Worm (Caenorhabditis elegans) whole organism, L1 larva: ENCODE data around the gene F23F12.13.

Experiments
- C16A3.4 ChIP-seq: fragments of 150-350 bp; optimal IDR thresholded peaks from 2 replicates; lab custom pipeline; 2014; ENCODE audit warnings: missing biosample characterization, missing genetic modification characterization
- Y116A8C.19 ChIP-seq: sonication (generic microtip); optimal IDR thresholded peaks from 2 replicates; lab custom pipeline; 2016; ENCODE audit warnings: missing compliant biosample characterization, missing genetic modification characterization, borderline replicate concordance
- aha-1 ChIP-seq: fragments of 150-350 bp; optimal IDR thresholded peaks from 2 replicates; lab custom pipeline; 2014; ENCODE audit warnings: missing biosample characterization, missing genetic modification characterization
- aly-2 ChIP-seq: fragments of 150-350 bp; optimal IDR thresholded peaks from 2 replicates; lab custom pipeline; 2014; ENCODE audit warnings: missing biosample characterization, missing genetic modification characterization
- ama-1 ChIP-seq: fragments of 150-350 bp; optimal IDR thresholded peaks from 2 replicates; lab custom pipeline; 2014
- blmp-1 ChIP-seq: fragments of 150-350 bp; optimal IDR thresholded peaks from 2 replicates; lab custom pipeline; 2014; ENCODE audit warnings: missing biosample characterization, missing genetic modification characterization
- ceh-90 ChIP-seq: sonication (generic microtip); optimal IDR thresholded peaks from 2 replicates; lab custom pipeline; 2016; ENCODE audit warnings: missing genetic modification characterization, missing compliant biosample characterization
- ces-1 ChIP-seq: fragments of 150-350 bp; optimal IDR thresholded peaks from 2 replicates; lab custom pipeline; 2014; ENCODE audit warnings: missing biosample characterization, missing genetic modification reagents, missing genetic modification characterization
- dpl-1 ChIP-seq, 3 experiments: fragments of 150-350 bp in 2 of 3; sonication (generic microtip) in 1 of 3; optimal IDR thresholded peaks; 2 replicates each; lab custom pipeline; 2014 to 2017; ENCODE audit warnings: missing biosample characterization in 3 of 3, missing genetic modification characterization in 3 of 3, missing genetic modification reagents in 3 of 3
- efl-1 ChIP-seq, 4 experiments: fragments of 150-350 bp; optimal IDR thresholded peaks in 3 of 4; peaks in 1 of 4; 1 replicate in 1 of 4; 2 replicates in 3 of 4; lab custom pipeline; 2014; ENCODE audit warnings: missing biosample characterization in 2 of 4, missing genetic modification characterization in 2 of 4, missing genetic modification reagents in 2 of 4
- efl-3 ChIP-seq: fragments of 200-800 bp; sonication (Bioruptor generic); optimal IDR thresholded peaks from 2 replicates; lab custom pipeline; 2018; ENCODE audit warnings: mild to moderate bottlenecking, missing genetic modification characterization, missing compliant biosample characterization
- egl-13 ChIP-seq: sonication (generic microtip); optimal IDR thresholded peaks from 2 replicates; lab custom pipeline; 2016; ENCODE audit warnings: missing genotype, missing genetic modification reagents, missing genetic modification characterization, missing compliant biosample characterization
- elt-2 ChIP-seq: sonication (generic microtip); optimal IDR thresholded peaks from 2 replicates; lab custom pipeline; 2016; ENCODE audit warnings: missing genetic modification characterization, mild to moderate bottlenecking, inconsistent platforms, missing compliant biosample characterization, missing genetic modification reagents
- elt-3 ChIP-seq, 6 experiments: fragments of 150-350 bp in 1 of 6; sonication (generic microtip); optimal IDR thresholded peaks; 2 replicates each; lab custom pipeline; 2017 to 2018; ENCODE audit warnings: missing biosample characterization in 6 of 6, missing genetic modification characterization in 6 of 6, inconsistent platforms in 1 of 6
- ets-5 ChIP-seq: fragments of 200-800 bp; sonication (Bioruptor generic); IDR thresholded peaks from 2 replicates; pipeline ENCODE4 v1.3.6; 2022; ENCODE audit warnings: missing genetic modification characterization, missing compliant biosample characterization
- fkh-10 ChIP-seq: sonication (generic microtip); optimal IDR thresholded peaks from 2 replicates; lab custom pipeline; 2017; ENCODE audit warnings: missing biosample characterization, missing genetic modification reagents, missing genetic modification characterization
- fkh-4 ChIP-seq: sonication (generic microtip); optimal IDR thresholded peaks from 2 replicates; lab custom pipeline; 2016; ENCODE audit warnings: missing compliant biosample characterization, missing genetic modification characterization, borderline replicate concordance
- fkh-8 ChIP-seq: sonication (generic microtip); optimal IDR thresholded peaks from 2 replicates; lab custom pipeline; 2016; ENCODE audit warnings: mild to moderate bottlenecking, missing genetic modification characterization, missing compliant biosample characterization
- fos-1 ChIP-seq: fragments of 150-350 bp; optimal IDR thresholded peaks from 2 replicates; lab custom pipeline; 2014; ENCODE audit warnings: missing biosample characterization, missing genetic modification characterization
- hpl-2 ChIP-seq: fragments of 150-350 bp; optimal IDR thresholded peaks from 2 replicates; lab custom pipeline; 2014; ENCODE audit warnings: missing biosample characterization, missing genetic modification reagents, missing genetic modification characterization
- jun-1 ChIP-seq: fragments of 150-350 bp; optimal IDR thresholded peaks from 2 replicates; lab custom pipeline; 2014; ENCODE audit warnings: missing biosample characterization, missing genetic modification reagents, missing genetic modification characterization
- lin-13 ChIP-seq: fragments of 150-350 bp; optimal IDR thresholded peaks from 2 replicates; lab custom pipeline; 2014; ENCODE audit warnings: missing biosample characterization, missing genetic modification reagents, missing genetic modification characterization
- lin-35 ChIP-seq, 2 experiments: fragments of 150-350 bp; optimal IDR thresholded peaks; 2 replicates each; lab custom pipeline; 2014; ENCODE audit warnings: missing biosample characterization in 2 of 2, missing genetic modification characterization in 2 of 2, missing genetic modification reagents in 2 of 2
- lir-3 ChIP-seq: sonication (generic microtip); optimal IDR thresholded peaks from 2 replicates; lab custom pipeline; 2016; ENCODE audit warnings: mild to moderate bottlenecking, missing genetic modification characterization, moderate library complexity, missing compliant biosample characterization; ENCODE audit not compliant: poor library complexity
- lsy-2 ChIP-seq, 2 experiments: fragments of 150-350 bp; optimal IDR thresholded peaks; 2 replicates each; lab custom pipeline; 2014; ENCODE audit warnings: missing biosample characterization in 2 of 2, missing genetic modification characterization in 2 of 2
- mdl-1 ChIP-seq, 2 experiments: fragments of 150-350 bp; optimal IDR thresholded peaks; 2 replicates each; lab custom pipeline; 2014 to 2017; ENCODE audit warnings: missing biosample characterization in 2 of 2, missing genetic modification characterization in 2 of 2, inconsistent platforms in 1 of 2
- nhr-20 ChIP-seq: sonication (generic microtip); optimal IDR thresholded peaks from 2 replicates; lab custom pipeline; 2016; ENCODE audit warnings: mild to moderate bottlenecking, missing genetic modification characterization, missing compliant biosample characterization
- nhr-237 ChIP-seq: fragments of 150-350 bp; optimal IDR thresholded peaks from 2 replicates; lab custom pipeline; 2014; ENCODE audit warnings: missing biosample characterization, missing genetic modification characterization
- nhr-84 ChIP-seq: sonication (generic microtip); optimal IDR thresholded peaks from 2 replicates; lab custom pipeline; 2017; ENCODE audit warnings: missing biosample characterization, missing genetic modification characterization
- pag-3 ChIP-seq: sonication (generic microtip); optimal IDR thresholded peaks from 2 replicates; lab custom pipeline; 2017; ENCODE audit warnings: missing genetic modification characterization, mild to moderate bottlenecking, missing compliant biosample characterization, antibody characterized with exemption, borderline replicate concordance; ENCODE audit not compliant: insufficient read depth
- pax-3 ChIP-seq: fragments of 200-800 bp; sonication (Bioruptor generic); optimal IDR thresholded peaks from 2 replicates; lab custom pipeline; 2018; ENCODE audit warnings: mild to moderate bottlenecking, missing genetic modification characterization, moderate library complexity, missing compliant biosample characterization
- pqm-1 ChIP-seq: sonication (generic microtip); optimal IDR thresholded peaks from 3 replicates; lab custom pipeline; 2017; ENCODE audit warnings: missing biosample characterization, missing genetic modification characterization
- skn-1 ChIP-seq: fragments of 150-350 bp; optimal IDR thresholded peaks from 2 replicates; lab custom pipeline; 2014; ENCODE audit warnings: missing biosample characterization, missing genetic modification characterization
- snpc-4 ChIP-seq: fragments of 150-350 bp; optimal IDR thresholded peaks from 2 replicates; lab custom pipeline; 2014; ENCODE audit warnings: missing biosample characterization, missing genetic modification characterization
- swsn-7 ChIP-seq: sonication (generic microtip); optimal IDR thresholded peaks from 2 replicates; lab custom pipeline; 2016; ENCODE audit warnings: missing genetic modification characterization, missing compliant biosample characterization
- tlp-1 ChIP-seq: fragments of 150-350 bp; optimal IDR thresholded peaks from 2 replicates; lab custom pipeline; 2014; ENCODE audit warnings: missing biosample characterization, missing genetic modification characterization
- unc-130 ChIP-seq: fragments of 150-350 bp; optimal IDR thresholded peaks from 2 replicates; lab custom pipeline; 2017; ENCODE audit warnings: missing biosample characterization, missing genetic modification characterization, inconsistent platforms
- unc-30 ChIP-seq: sonication (generic microtip); optimal IDR thresholded peaks from 2 replicates; lab custom pipeline; 2017; ENCODE audit warnings: missing biosample characterization, missing genetic modification characterization
- unc-62 ChIP-seq: fragments of 150-350 bp; optimal IDR thresholded peaks from 2 replicates; lab custom pipeline; 2014; ENCODE audit warnings: missing biosample characterization, missing genetic modification reagents, missing genetic modification characterization
- unc-86 ChIP-seq: sonication (generic microtip); optimal IDR thresholded peaks from 2 replicates; lab custom pipeline; 2016; ENCODE audit warnings: missing genetic modification characterization, missing compliant biosample characterization
- vab-15 ChIP-seq: sonication (generic microtip); optimal IDR thresholded peaks from 2 replicates; lab custom pipeline; 2017; ENCODE audit warnings: missing genotype, mild to moderate bottlenecking, missing genetic modification characterization, missing compliant biosample characterization
- xbp-1 ChIP-seq: sonication (generic microtip); optimal IDR thresholded peaks from 2 replicates; lab custom pipeline; 2016; ENCODE audit warnings: missing genetic modification characterization, missing compliant biosample characterization
- zag-1 ChIP-seq: fragments of 150-350 bp; optimal IDR thresholded peaks from 2 replicates; lab custom pipeline; 2014; ENCODE audit warnings: missing biosample characterization, missing genetic modification characterization

F23F12.13 gene

DNA sequence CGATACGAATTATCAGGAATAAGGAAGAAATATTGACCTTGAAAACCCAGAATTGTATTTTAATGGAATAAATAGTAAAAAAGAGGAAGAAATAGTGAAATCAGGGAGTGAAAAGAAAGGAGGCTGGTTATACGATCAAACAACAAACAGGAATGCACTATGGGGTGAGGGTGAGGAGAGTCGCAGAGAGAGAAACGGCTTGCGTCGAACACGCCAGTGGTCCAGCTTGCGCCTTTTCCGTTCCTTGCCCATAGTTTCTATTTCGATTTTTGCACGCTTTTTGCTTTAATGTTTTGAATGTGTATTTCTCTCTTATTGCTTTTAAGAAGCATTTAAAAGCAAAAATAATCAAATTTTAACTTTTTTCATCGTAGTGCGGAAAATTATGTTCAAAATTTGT lies 41.8 kb upstream of the F23F12.13 start (continued):
- peak in 1 of 2 experiments; percentile 58 for TF ChIP-seq mdl-1 (tag; optimal IDR thresholded peaks at IDR 0.05; lab: Kevin White, UChicago)
- TF ChIP-seq skn-1 (tag; lab: Kevin White, UChicago), result peak; percentile 82
- peak; percentile 92 for TF ChIP-seq C16A3.4
- TF ChIP-seq egl-13 (tag; lab: Kevin White, UChicago), result no peak
- TF ChIP-seq hpl-2 (GFP tag; lab: Kevin White, UChicago), result peak; percentile 49
- TF ChIP-seq nhr-84 (tag; lab: Kevin White, UChicago), result no peak
- TF ChIP-seq ets-5 (GFP tag; lab: Robert Waterston, UW), result no peak
- TF ChIP-seq fos-1 (tag; lab: Kevin White, UChicago), result peak; percentile 70
- TF ChIP-seq lin-35 (GFP tag; optimal IDR thresholded peaks at IDR 0.05; lab: Kevin White, UChicago), result peak; percentile 84 to 89
- no peak for TF ChIP-seq unc-30 (tag; lab: Kevin White, UChicago)
- no peak for TF ChIP-seq ceh-90
- peak; percentile 12 for TF ChIP-seq lir-3
- peak; percentile 77 for TF ChIP-seq nhr-20
- peak; percentile 52 for TF ChIP-seq unc-86
- TF ChIP-seq snpc-4 (tag; lab: Kevin White, UChicago), result no peak
- TF ChIP-seq aha-1 (tag; lab: Kevin White, UChicago), result no peak
- no peak for TF ChIP-seq ces-1 (GFP tag; lab: Kevin White, UChicago)
- TF ChIP-seq efl-3 (GFP tag; lab: Kevin White, UChicago), result no peak
- TF ChIP-seq swsn-7 (tag; lab: Kevin White, UChicago), result peak; percentile 75
- TF ChIP-seq elt-3 (tag; optimal IDR thresholded peaks at IDR 0.05; lab: Kevin White, UChicago), result peak in 3 of 6 experiments; percentile 18 to 74 (median 60)
- no peak for TF ChIP-seq pqm-1 (tag; lab: Kevin White, UChicago)
- TF ChIP-seq vab-15 (tag; lab: Kevin White, UChicago), result no peak
- TF ChIP-seq tlp-1, result no peak
- TF ChIP-seq aly-2 (tag; lab: Kevin White, UChicago), result peak; percentile 43
- peak; percentile 75 for TF ChIP-seq fkh-8 (tag; lab: Kevin White, UChicago)
- peak; percentile 93 for TF ChIP-seq blmp-1 (tag; lab: Kevin White, UChicago)
- no peak for TF ChIP-seq unc-62 (GFP tag; lab: Kevin White, UChicago)
- no peak for TF ChIP-seq Y116A8C.19
- TF ChIP-seq pag-3 (tag; lab: Kevin White, UChicago), result no peak
- TF ChIP-seq nhr-237 (tag; lab: Kevin White, UChicago), result no peak
- peak; percentile 56 for TF ChIP-seq jun-1 (tag; lab: Kevin White, UChicago)
- no peak for TF ChIP-seq unc-130 (tag; lab: Kevin White, UChicago)

DNA sequence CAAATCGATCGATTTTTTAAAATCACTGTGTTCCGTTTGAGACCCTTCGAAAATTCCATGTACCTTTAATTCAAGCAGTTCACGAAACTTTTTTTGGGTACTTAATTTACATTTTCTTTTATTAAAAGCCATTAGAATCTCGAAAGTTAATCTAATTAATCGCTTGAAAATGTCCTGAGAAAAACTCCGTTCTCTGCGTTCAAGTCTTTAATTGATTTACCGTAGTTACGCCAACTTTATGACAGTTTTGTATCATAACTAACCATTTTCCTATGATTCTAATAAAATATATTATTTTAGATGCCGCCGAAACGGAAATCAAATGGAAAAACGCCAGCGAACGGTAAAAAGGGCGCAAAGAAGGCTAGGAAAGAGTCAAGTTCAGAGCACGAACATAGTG lies 41.3 kb upstream of the F23F12.13 start, which contains the start of gene jhdm-1:
Gene jhdm-1, plus strand, starts transcription at position 301 of the 400 bp plus-strand sequence.
- TF ChIP-seq elt-2 (no peak), pax-3 (no peak), efl-1 (optimal IDR thresholded peaks at IDR 0.05; lab: Kevin White, UChicago) (no peak), efl-1 (GFP tag; optimal IDR thresholded peaks at IDR 0.05 in 1 of 2; lab: Kevin White, UChicago) (no peak), C16A3.4 (no peak), ets-5 (GFP tag; lab: Robert Waterston, UW) (no peak), zag-1 (no peak), fkh-4 (tag; lab: Kevin White, UChicago) (no peak), unc-130 (tag; lab: Kevin White, UChicago) (no peak), pqm-1 (tag; lab: Kevin White, UChicago) (no peak), Y116A8C.19 (no peak), dpl-1 (GFP tag; optimal IDR thresholded peaks at IDR 0.05; lab: Kevin White, UChicago) (no peak), lin-13 (GFP tag; lab: Kevin White, UChicago) (no peak), lin-35 (GFP tag; optimal IDR thresholded peaks at IDR 0.05; lab: Kevin White, UChicago) (no peak), unc-86 (no peak), efl-3 (GFP tag; lab: Kevin White, UChicago) (no peak)
- TF ChIP-seq, all 84 proteins: peak for 0

DNA sequence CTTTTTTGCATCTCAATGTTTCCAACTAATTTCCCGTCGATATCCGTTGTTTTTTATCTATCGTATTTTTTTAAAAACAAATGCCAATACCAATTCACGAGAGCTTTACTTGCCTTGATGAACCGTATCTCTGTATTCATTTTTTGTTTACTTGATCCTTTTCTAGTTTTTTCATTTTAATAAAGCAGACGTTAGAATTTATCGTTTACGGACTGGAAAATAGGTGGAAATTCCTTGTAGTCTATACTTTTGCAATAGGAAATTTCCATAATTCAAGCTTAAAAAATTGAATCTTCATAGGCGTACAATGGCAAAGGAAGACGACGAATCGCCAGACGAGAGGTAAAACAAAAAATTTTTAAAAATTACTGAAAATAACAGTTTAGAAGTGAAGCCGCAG lies 35.7 kb upstream of the F23F12.13 start, which contains the start of gene algn-1:
Gene algn-1, plus strand, starts transcription at position 301 of the 400 bp plus-strand sequence.
- TF ChIP-seq lir-3 (no peak), lin-35 (GFP tag; optimal IDR thresholded peaks at IDR 0.05; lab: Kevin White, UChicago) (no peak), xbp-1 (tag; lab: Kevin White, UChicago) (no peak), fkh-10 (no peak), elt-2 (no peak), lsy-2 (tag; optimal IDR thresholded peaks at IDR 0.05; lab: Kevin White, UChicago) (no peak), ama-1 (lab: Kevin White, UChicago) (no peak)
